Worm (Caenorhabditis elegans) whole organism, early embryonic: Measurements from ENCODE around the gene H14N18.4.

Source experiments
- B0310.2 ChIP-seq: sonication (generic microtip); optimal IDR thresholded peaks from 2 replicates; lab custom pipeline; 2016; ENCODE audit warnings: mild to moderate bottlenecking, missing genetic modification characterization, missing compliant biosample characterization
- F13C5.2 ChIP-seq: sonication (generic microtip); optimal IDR thresholded peaks from 2 replicates; lab custom pipeline; 2017; ENCODE audit warnings: mild to moderate bottlenecking, missing genetic modification characterization, inconsistent platforms, missing compliant biosample characterization
- aly-1 ChIP-seq: sonication (generic microtip); optimal IDR thresholded peaks from 2 replicates; lab custom pipeline; 2016; ENCODE audit warnings: missing genetic modification characterization, missing compliant biosample characterization
- ama-1 ChIP-seq: fragments of 150-350 bp; optimal IDR thresholded peaks from 2 replicates; lab custom pipeline; 2014
- ceh-13 ChIP-seq: fragments of 200-800 bp; sonication (Bioruptor generic); optimal IDR thresholded peaks from 2 replicates; lab custom pipeline; 2018; ENCODE audit warnings: mild to moderate bottlenecking, missing genetic modification characterization, missing compliant biosample characterization
- ceh-36 ChIP-seq: sonication (generic microtip); optimal IDR thresholded peaks from 2 replicates; lab custom pipeline; 2016; ENCODE audit warnings: missing genetic modification characterization, inconsistent platforms, missing compliant biosample characterization
- ets-7 ChIP-seq: sonication (generic microtip); optimal IDR thresholded peaks from 2 replicates; lab custom pipeline; 2016; ENCODE audit warnings: missing genotype, missing genetic modification characterization, missing compliant biosample characterization
- flt-1 ChIP-seq: fragments of 200-800 bp; sonication (Bioruptor generic); IDR thresholded peaks from 2 replicates; pipeline ENCODE4 v1.3.6; 2022; ENCODE audit warnings: missing genetic modification characterization, missing compliant biosample characterization
- hmbx-1 ChIP-seq: sonication (generic microtip); optimal IDR thresholded peaks from 2 replicates; lab custom pipeline; 2016; ENCODE audit warnings: mild to moderate bottlenecking, missing genetic modification characterization, missing compliant biosample characterization
- hmg-4 ChIP-seq: fragments of 200-800 bp; sonication (Bioruptor generic); optimal IDR thresholded peaks from 2 replicates; lab custom pipeline; 2018; ENCODE audit warnings: mild to moderate bottlenecking, missing genetic modification characterization, missing compliant biosample characterization
- hnd-1 ChIP-seq: sonication (generic microtip); optimal IDR thresholded peaks from 2 replicates; lab custom pipeline; 2016; ENCODE audit warnings: missing genetic modification characterization, missing compliant biosample characterization
- pes-1 ChIP-seq: fragments of 200-800 bp; sonication (Bioruptor generic); IDR thresholded peaks from 2 replicates; pipeline ENCODE4 v1.3.6; 2022; ENCODE audit warnings: missing genetic modification reagents, missing genetic modification characterization, missing compliant biosample characterization
- scrt-1 ChIP-seq: fragments of 200-800 bp; sonication (Bioruptor generic); IDR thresholded peaks from 2 replicates; pipeline ENCODE4 v1.3.6; 2022; ENCODE audit warnings: missing genetic modification characterization, missing compliant biosample characterization
- sea-1 ChIP-seq: fragments of 200-800 bp; sonication (Bioruptor generic); conservative IDR thresholded peaks from 2 replicates; pipeline ENCODE4 v1.3.6; 2022; ENCODE audit warnings: missing genetic modification characterization, missing compliant biosample characterization
- tbx-11 ChIP-seq: fragments of 200-800 bp; sonication (Bioruptor generic); IDR thresholded peaks from 2 replicates; pipeline ENCODE4 v1.3.6; 2022; ENCODE audit warnings: missing genetic modification characterization, missing compliant biosample characterization
- tbx-37 ChIP-seq: fragments of 200-800 bp; sonication (Bioruptor generic); conservative IDR thresholded peaks from 2 replicates; pipeline ENCODE4 v1.3.6; 2022; ENCODE audit warnings: missing genetic modification reagents, missing genetic modification characterization, missing compliant biosample characterization
- tra-4 ChIP-seq: sonication (generic microtip); optimal IDR thresholded peaks from 2 replicates; lab custom pipeline; 2017; ENCODE audit warnings: missing genetic modification characterization, missing compliant biosample characterization

H14N18.4 gene

DNA sequence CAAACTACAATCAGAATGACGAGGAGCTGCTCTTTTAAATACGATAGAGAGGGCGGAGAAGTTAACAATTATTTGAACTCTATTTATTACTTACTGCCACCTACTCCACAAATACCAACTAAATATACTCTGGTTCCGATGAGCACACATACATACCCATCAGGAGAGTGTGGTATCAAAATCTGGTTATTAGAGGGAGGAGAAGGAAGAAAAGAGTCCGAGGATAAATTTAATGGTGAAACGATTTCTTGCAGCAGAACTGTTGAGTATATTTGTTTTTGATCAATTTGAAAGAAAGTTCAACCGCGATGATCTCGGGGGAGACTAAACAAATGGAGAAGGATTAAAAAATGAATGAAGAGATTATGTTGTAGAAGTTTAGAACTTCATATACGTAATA lies at the start of gene H14N18.4:
H14N18.4 (minus strand) TSS at position 12 of the 400 bp plus-strand sequence.
- TF ChIP-seq ceh-13 (GFP tag; lab: Kevin White, UChicago) (no peak), tbx-37 (GFP tag; lab: Robert Waterston, UW) (no peak), scrt-1 (GFP tag; lab: Robert Waterston, UW) (no peak)

DNA sequence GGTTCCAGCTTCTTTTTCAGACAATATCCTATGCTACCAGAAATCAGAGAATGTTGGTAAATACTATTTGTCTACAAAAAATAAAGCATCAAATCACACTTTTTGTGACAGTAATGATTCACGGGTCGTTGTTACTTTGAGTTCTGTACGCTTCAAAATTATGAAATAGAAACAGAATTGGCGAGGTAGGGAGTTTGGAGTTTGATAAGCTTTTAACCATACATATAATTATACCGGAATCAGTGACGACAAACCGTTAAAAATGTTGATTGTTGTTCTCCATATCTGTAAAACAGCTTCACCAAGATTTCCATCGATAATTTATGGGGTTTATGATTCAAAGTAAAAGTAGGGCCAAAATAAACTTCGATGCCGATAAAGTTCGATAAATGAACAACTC lies 49.1 kb upstream of the H14N18.4 start:
- TF ChIP-seq ceh-13 (GFP tag; lab: Kevin White, UChicago) (no peak), aly-1 (tag; lab: Kevin White, UChicago) (no peak), tbx-11 (GFP tag; lab: Robert Waterston, UW) (no peak), B0310.2 (tag; lab: Kevin White, UChicago) (no peak), tbx-37 (GFP tag; lab: Robert Waterston, UW) (no peak), flt-1 (GFP tag; lab: Robert Waterston, UW) (no peak), hnd-1 (tag; lab: Kevin White, UChicago) (no peak)

DNA sequence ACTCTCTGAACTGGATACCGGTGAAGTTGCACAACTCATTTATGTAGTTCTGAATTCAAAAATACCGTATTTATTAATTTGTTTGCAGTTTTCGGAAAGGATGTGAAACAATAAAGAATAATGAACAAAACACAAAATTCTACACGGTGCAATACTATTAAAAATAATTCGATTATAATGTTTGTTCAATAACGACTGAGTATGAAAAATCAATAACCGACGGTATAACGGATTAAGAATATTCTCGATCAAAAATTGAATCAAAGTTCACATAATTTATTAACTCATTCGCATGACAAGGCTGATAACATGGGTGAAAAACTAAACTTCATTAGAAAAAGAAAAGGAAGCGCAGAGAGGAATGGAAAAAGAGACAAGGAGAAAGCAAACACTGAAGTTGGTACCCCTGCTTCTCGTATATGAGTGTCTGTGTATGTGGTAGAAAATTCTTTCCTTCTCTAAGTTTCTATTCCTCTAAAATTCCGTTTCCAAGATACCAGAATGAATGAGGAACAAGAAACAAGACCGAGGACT lies 46.2 kb upstream of the H14N18.4 start, which contains the start of gene nhr-143:
nhr-143 (minus strand) TSS at position 51 of the 534 bp plus-strand sequence.
- TF ChIP-seq pes-1 (no peak), F13C5.2 (tag; lab: Kevin White, UChicago) (no peak), scrt-1 (GFP tag; lab: Robert Waterston, UW) (no peak), ama-1 (lab: Kevin White, UChicago) (no peak), aly-1 (tag; lab: Kevin White, UChicago) (no peak), tra-4 (no peak), ceh-13 (GFP tag; lab: Kevin White, UChicago) (no peak), sea-1 (no peak), tbx-37 (GFP tag; lab: Robert Waterston, UW) (no peak), ceh-36 (tag; lab: Kevin White, UChicago) (no peak)

DNA sequence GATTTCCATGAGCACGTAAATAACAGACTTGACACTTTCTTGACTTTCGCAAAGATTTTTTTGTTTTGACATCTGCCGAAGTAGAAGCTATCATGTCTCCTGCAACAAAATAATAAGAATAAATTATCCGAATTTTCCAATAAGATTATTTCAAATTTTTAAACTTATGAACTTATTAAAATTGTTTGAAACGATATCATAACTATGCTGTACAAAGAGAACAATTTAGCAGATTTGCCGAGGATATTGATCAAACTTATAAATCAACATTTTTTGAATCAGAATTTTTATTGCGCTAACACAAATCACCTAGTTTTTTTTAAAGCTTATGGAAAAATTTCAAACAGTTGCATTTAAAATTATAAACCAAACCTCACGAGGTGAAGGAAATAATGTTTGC lies 43.5 kb upstream of the H14N18.4 start, which contains the start of gene nhr-195:
nhr-195 (minus strand) TSS at position 101 of the 400 bp plus-strand sequence.
- no peak for TF ChIP-seq tra-4
- TF ChIP-seq hnd-1 (tag; lab: Kevin White, UChicago) = no peak
- no peak for TF ChIP-seq aly-1 (tag; lab: Kevin White, UChicago)
- TF ChIP-seq sea-1 = no peak
- no peak for TF ChIP-seq ceh-13 (GFP tag; lab: Kevin White, UChicago)
- TF ChIP-seq ceh-36 (tag; lab: Kevin White, UChicago) = no peak
- no peak for TF ChIP-seq flt-1 (GFP tag; lab: Robert Waterston, UW)
- TF ChIP-seq F13C5.2 (tag; lab: Kevin White, UChicago) = no peak
- TF ChIP-seq hmg-4 (GFP tag; lab: Kevin White, UChicago) = no peak
- TF ChIP-seq tbx-11 (GFP tag; lab: Robert Waterston, UW) = no peak
- TF ChIP-seq scrt-1 (GFP tag; lab: Robert Waterston, UW) = no peak
- no peak for TF ChIP-seq tbx-37 (GFP tag; lab: Robert Waterston, UW)
- TF ChIP-seq ama-1 (lab: Kevin White, UChicago) = no peak
- no peak for TF ChIP-seq hmbx-1 (tag; lab: Kevin White, UChicago)
- no peak for TF ChIP-seq ets-7 (tag; lab: Kevin White, UChicago)
- TF ChIP-seq B0310.2 (tag; lab: Kevin White, UChicago) = no peak
- TF ChIP-seq pes-1 = no peak

DNA sequence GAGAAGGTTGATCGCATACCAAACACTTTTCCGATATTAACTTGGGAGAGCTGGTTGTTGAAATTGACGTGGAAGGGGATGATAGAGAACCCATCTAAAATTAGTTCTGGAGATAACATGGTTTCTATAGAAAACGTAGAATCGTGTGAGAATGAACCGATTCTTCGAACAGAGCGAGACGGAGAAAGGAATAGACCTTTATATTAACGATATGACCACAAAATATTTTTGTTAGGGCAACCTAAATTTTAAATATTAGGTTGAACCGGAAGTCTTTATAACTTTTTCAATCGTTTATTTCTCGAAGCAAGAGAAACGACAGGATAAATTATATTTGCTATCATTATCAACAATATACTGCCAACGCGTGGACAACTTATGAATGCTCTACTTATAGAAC lies 37.3 kb upstream of the H14N18.4 start, which contains the start of gene nhr-219:
nhr-219 (minus strand) TSS at position 101 of the 400 bp plus-strand sequence.
- TF ChIP-seq ets-7 (tag; lab: Kevin White, UChicago) = no peak
- no peak for TF ChIP-seq tbx-37 (GFP tag; lab: Robert Waterston, UW)
- no peak for TF ChIP-seq tbx-11 (GFP tag; lab: Robert Waterston, UW)
- TF ChIP-seq F13C5.2 (tag; lab: Kevin White, UChicago) = no peak
- no peak for TF ChIP-seq ceh-13 (GFP tag; lab: Kevin White, UChicago)
- TF ChIP-seq pes-1 = no peak
- no peak for TF ChIP-seq aly-1 (tag; lab: Kevin White, UChicago)
- TF ChIP-seq ama-1 (lab: Kevin White, UChicago) = no peak
- no peak for TF ChIP-seq scrt-1 (GFP tag; lab: Robert Waterston, UW)

DNA sequence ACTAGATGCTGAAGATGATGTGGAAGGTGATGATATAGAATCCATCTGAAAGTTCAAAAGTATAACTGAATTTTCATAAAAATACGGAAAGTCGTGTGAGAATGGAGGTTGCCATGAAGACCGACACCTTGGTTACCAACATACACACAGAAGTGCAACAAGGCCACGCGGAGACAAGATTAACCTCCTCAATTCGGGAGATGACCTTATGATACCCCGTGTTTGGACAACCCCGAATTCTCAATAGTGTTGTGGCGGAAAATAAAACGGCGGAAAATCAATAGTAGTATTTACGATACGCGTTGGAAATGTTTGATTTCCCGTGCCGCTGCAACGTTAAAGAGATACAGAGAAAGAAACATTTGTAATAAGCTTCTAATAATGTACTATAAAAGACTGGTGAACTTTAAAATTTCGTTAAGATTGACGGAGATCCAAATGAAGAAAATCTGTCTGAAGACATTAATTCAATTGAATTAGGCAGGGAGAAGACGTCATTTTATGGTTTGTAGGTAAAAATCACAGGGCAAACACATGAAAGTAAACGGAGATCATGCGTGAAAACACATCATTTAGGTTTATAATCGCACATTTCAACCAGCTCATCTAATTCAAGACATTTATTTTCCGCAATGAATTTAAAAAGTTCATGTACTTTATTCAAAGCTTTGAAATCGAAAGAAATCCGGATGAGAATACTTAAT lies 35.4 kb upstream of the H14N18.4 start, which contains the start of gene nhr-44:
nhr-44 (minus strand) TSS at position 51 of the 704 bp plus-strand sequence.
- no peak for TF ChIP-seq F13C5.2 (tag; lab: Kevin White, UChicago)
- no peak for TF ChIP-seq ets-7 (tag; lab: Kevin White, UChicago)
- no peak for TF ChIP-seq aly-1 (tag; lab: Kevin White, UChicago)
- TF ChIP-seq ceh-13 (GFP tag; lab: Kevin White, UChicago) = no peak
- no peak for TF ChIP-seq tbx-11 (GFP tag; lab: Robert Waterston, UW)
- no peak for TF ChIP-seq ceh-36 (tag; lab: Kevin White, UChicago)
- TF ChIP-seq tra-4 = no peak
- TF ChIP-seq B0310.2 (tag; lab: Kevin White, UChicago) = no peak
- TF ChIP-seq hnd-1 (tag; lab: Kevin White, UChicago) = no peak
- no peak for TF ChIP-seq hmg-4 (GFP tag; lab: Kevin White, UChicago)
- no peak for TF ChIP-seq tbx-37 (GFP tag; lab: Robert Waterston, UW)
- no peak for TF ChIP-seq flt-1 (GFP tag; lab: Robert Waterston, UW)
- TF ChIP-seq ama-1 (lab: Kevin White, UChicago) = no peak
- TF ChIP-seq pes-1 = no peak
- no peak for TF ChIP-seq hmbx-1 (tag; lab: Kevin White, UChicago)
- TF ChIP-seq scrt-1 (GFP tag; lab: Robert Waterston, UW) = no peak
- TF ChIP-seq sea-1 = no peak
